Worm (Caenorhabditis elegans): ENCODE measurements around the gene T24B8.7.
A peak's percentile ranks its signal among the peaks of the same experiment; 100 is the strongest.

T24B8.7 gene

DNA sequence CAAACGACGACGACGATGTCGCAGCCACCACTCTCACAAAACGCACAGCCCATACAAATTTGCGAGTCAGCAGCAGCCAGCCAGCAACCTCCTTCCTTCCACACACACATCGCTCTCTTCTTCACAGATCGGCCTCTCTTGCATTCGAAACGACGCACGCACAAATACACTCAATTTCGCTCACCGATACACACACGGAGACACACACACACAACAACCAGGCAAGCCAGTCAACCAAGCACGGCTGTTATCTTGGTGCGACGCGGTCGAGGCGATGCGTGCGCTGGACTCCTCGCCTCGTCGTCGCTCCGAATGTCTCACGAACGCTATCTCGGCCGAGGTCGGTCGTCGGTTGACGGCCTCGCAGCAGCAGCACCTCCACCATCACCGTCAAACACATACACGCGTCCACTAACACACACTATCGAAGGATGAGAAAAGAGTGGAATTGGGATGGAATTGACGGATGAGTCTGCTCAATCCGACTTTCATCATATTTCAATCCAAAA lies 6.9 kb upstream of the T24B8.7 start (continued):
- TF ChIP-seq sox-4 (tag; optimal IDR thresholded peaks at IDR 0.05) = no peak
- TF ChIP-seq ets-5 (GFP tag; IDR thresholded peaks at IDR 0.05) = no peak
- peak; percentile 86 for TF ChIP-seq tbx-2 (tag; optimal IDR thresholded peaks at IDR 0.05)
- peak; percentile 24 for TF ChIP-seq zip-4 (GFP tag; optimal IDR thresholded peaks at IDR 0.05)
- TF ChIP-seq snpc-4 (tag; optimal IDR thresholded peaks at IDR 0.05) = peak; percentile 58
- no peak for TF ChIP-seq sptf-1 (tag; optimal IDR thresholded peaks at IDR 0.05)
- no peak for TF ChIP-seq lin-39 (tag; optimal IDR thresholded peaks at IDR 0.05)
- TF ChIP-seq egl-27 (tag; optimal IDR thresholded peaks at IDR 0.05) = peak; percentile 70 to 81
- peak; percentile 93 for TF ChIP-seq fkh-8 (tag; optimal IDR thresholded peaks at IDR 0.05)
- no peak for TF ChIP-seq ces-1 (GFP tag; optimal IDR thresholded peaks at IDR 0.05)
- TF ChIP-seq ceh-8 (GFP tag; optimal IDR thresholded peaks at IDR 0.05) = no peak
- no peak for TF ChIP-seq nhr-12 (tag; optimal IDR thresholded peaks at IDR 0.05)
- TF ChIP-seq nhr-77 (tag; optimal IDR thresholded peaks at IDR 0.05) = peak; percentile 90
- peak; percentile 92 for TF ChIP-seq lin-13 (GFP tag; optimal IDR thresholded peaks at IDR 0.05)
- peak; percentile 14 for TF ChIP-seq aha-1 (tag; optimal IDR thresholded peaks at IDR 0.05)
- peak; percentile 84 for TF ChIP-seq fkh-10 (GFP tag; optimal IDR thresholded peaks at IDR 0.05)
- peak; percentile 77 for TF ChIP-seq nhr-19 (GFP tag; conservative IDR thresholded peaks at IDR 0.05)
- TF ChIP-seq efl-3 (GFP tag; optimal IDR thresholded peaks at IDR 0.05) = no peak
- peak; percentile 95 for TF ChIP-seq mep-1 (tag; optimal IDR thresholded peaks at IDR 0.05)
- peak; percentile 54 for TF ChIP-seq isw-1 (GFP tag; IDR thresholded peaks at IDR 0.05)
- no peak for TF ChIP-seq nhr-84 (tag; optimal IDR thresholded peaks at IDR 0.05)
- peak; percentile 95 for TF ChIP-seq snu-23 (GFP tag; optimal IDR thresholded peaks at IDR 0.05)
- TF ChIP-seq ama-1 (optimal IDR thresholded peaks at IDR 0.05) = no peak
- TF ChIP-seq elt-2 (tag; optimal IDR thresholded peaks at IDR 0.05) = peak; percentile 53
- peak; percentile 59 for TF ChIP-seq dsc-1 (tag; optimal IDR thresholded peaks at IDR 0.05)
- TF ChIP-seq blmp-1 (tag; optimal IDR thresholded peaks at IDR 0.05) = peak; percentile 67
- peak; percentile 82 for TF ChIP-seq nhr-47 (tag; optimal IDR thresholded peaks at IDR 0.05)
- peak; percentile 93 for TF ChIP-seq nhr-71 (tag; optimal IDR thresholded peaks at IDR 0.05)
- TF ChIP-seq nhr-20 (tag; optimal IDR thresholded peaks at IDR 0.05) = peak; percentile 90

- no peak for TF ChIP-seq nhr-20 (tag; optimal IDR thresholded peaks at IDR 0.05)
- TF ChIP-seq ztf-11 (tag; optimal IDR thresholded peaks at IDR 0.05) = no peak
- TF ChIP-seq lsy-2 (tag; optimal IDR thresholded peaks at IDR 0.05) = peak; percentile 3 to 7
- no peak for TF ChIP-seq rnt-1 (tag; optimal IDR thresholded peaks at IDR 0.05)
- no peak for TF ChIP-seq nhr-11 (tag; optimal IDR thresholded peaks at IDR 0.05)
Observed at ce11 chrII:9059010-9059409, 5.5 kb upstream of the T24B8.7 start.

DNA sequence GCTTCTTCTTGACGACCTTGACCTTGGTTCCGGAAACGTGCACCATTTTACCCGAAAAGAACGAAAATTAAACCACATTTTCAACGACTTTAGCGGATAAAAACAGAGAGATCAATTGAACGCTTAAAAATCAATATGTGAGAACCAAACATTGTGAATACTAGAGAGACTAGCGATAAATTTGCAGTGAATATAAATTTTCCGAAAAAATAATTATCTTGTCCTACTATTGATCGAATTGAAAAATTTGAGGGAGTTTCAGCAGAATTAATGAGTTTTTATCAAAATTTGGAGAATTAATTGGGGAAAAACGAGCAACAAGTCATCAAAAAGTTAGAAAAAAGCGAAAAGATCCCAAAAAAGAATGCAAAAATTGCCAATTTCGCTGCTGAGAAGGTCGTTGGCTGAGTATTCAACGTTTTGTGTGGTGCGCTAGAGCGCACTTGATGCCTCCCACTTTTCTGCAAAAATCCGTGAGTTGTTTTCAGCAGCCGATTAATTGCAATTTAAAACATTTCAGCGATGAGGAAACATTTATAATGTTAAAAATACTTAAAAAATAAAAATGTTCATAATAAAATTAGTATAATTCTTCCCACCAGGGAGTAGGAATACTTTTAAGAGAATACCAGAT lies 3.7 kb upstream of the T24B8.7 start, which contains the start of gene rpl-32:
Gene rpl-32 (minus strand): TSS at position 51 of the 634 bp plus-strand sequence.
- TF ChIP-seq jun-1 (tag; optimal IDR thresholded peaks at IDR 0.05) = no peak
- no peak for TF ChIP-seq hlh-4 (tag; optimal IDR thresholded peaks at IDR 0.05)
- TF ChIP-seq lin-14 (GFP tag; optimal IDR thresholded peaks at IDR 0.05) = peak; percentile 87
- TF ChIP-seq nhr-19 (GFP tag; conservative IDR thresholded peaks at IDR 0.05) = peak; percentile 65
- TF ChIP-seq nhr-71 (tag; optimal IDR thresholded peaks at IDR 0.05) = peak; percentile 82
- TF ChIP-seq C34B4.2 (tag; optimal IDR thresholded peaks at IDR 0.05) = no peak
- TF ChIP-seq lin-13 (GFP tag; optimal IDR thresholded peaks at IDR 0.05) = peak; percentile 56
- TF ChIP-seq lin-39 (tag; optimal IDR thresholded peaks at IDR 0.05) = peak; percentile 53
- TF ChIP-seq nhr-85 (tag) = peak; percentile 88
- TF ChIP-seq nhr-90 (tag; optimal IDR thresholded peaks at IDR 0.05; ENCODE audit: poor library complexity) = peak; percentile 61
- TF ChIP-seq nhr-77 (tag; optimal IDR thresholded peaks at IDR 0.05) = peak; percentile 69
- TF ChIP-seq lin-35 (GFP tag; optimal IDR thresholded peaks at IDR 0.05) = peak; percentile 76 to 90
- TF ChIP-seq zip-4 (GFP tag; optimal IDR thresholded peaks at IDR 0.05) = no peak
- TF ChIP-seq blmp-1 (tag; optimal IDR thresholded peaks at IDR 0.05) = peak; percentile 78
- TF ChIP-seq xbp-1 (tag; optimal IDR thresholded peaks at IDR 0.05) = peak; percentile 78
- TF ChIP-seq fkh-8 (tag; optimal IDR thresholded peaks at IDR 0.05) = peak; percentile 81
- TF ChIP-seq zag-1 (tag; optimal IDR thresholded peaks at IDR 0.05) = no peak
- no peak for TF ChIP-seq mab-9 (GFP tag; IDR thresholded peaks at IDR 0.05)
- no peak for TF ChIP-seq aha-1 (tag; optimal IDR thresholded peaks at IDR 0.05)
- TF ChIP-seq vab-15 (tag; optimal IDR thresholded peaks at IDR 0.05) = peak; percentile 64
- TF ChIP-seq ama-1 (optimal IDR thresholded peaks at IDR 0.05) = peak; percentile 51
- no peak for TF ChIP-seq ceh-8 (GFP tag; optimal IDR thresholded peaks at IDR 0.05)
- TF ChIP-seq ztf-11 (tag; optimal IDR thresholded peaks at IDR 0.05) = peak in 1 of 2 experiments; percentile 39
- TF ChIP-seq swsn-7 (tag; optimal IDR thresholded peaks at IDR 0.05) = peak; percentile 67
- TF ChIP-seq ets-5 (GFP tag; IDR thresholded peaks at IDR 0.05) = no peak
- peak; percentile 74 for TF ChIP-seq nhr-47 (tag; optimal IDR thresholded peaks at IDR 0.05)
- TF ChIP-seq efl-3 (GFP tag; optimal IDR thresholded peaks at IDR 0.05) = no peak
- no peak for TF ChIP-seq egl-13 (tag; optimal IDR thresholded peaks at IDR 0.05)
- TF ChIP-seq isw-1 (GFP tag; IDR thresholded peaks at IDR 0.05) = peak; percentile 69
- peak; percentile 8 for TF ChIP-seq ztf-4 (tag; optimal IDR thresholded peaks at IDR 0.05)
